Worm (Caenorhabditis elegans) whole organism, L2 larva: ENCODE data around the gene srw-135.

Source experiments
- F13H6.1 ChIP-seq: sonication (generic microtip); optimal IDR thresholded peaks from 2 replicates; lab custom pipeline; 2016; ENCODE audit warnings: missing genetic modification characterization, missing compliant biosample characterization
- R02D3.7 ChIP-seq: fragments of 150-350 bp; optimal IDR thresholded peaks from 2 replicates; lab custom pipeline; 2014; ENCODE audit warnings: missing biosample characterization, missing genetic modification characterization
- Y55F3AM.14 ChIP-seq: fragments of 200-800 bp; sonication (Bioruptor generic); optimal IDR thresholded peaks from 2 replicates; lab custom pipeline; 2018; ENCODE audit warnings: mild to moderate bottlenecking, missing genetic modification characterization, missing compliant biosample characterization
- ZK546.5 ChIP-seq: sonication (generic microtip); optimal IDR thresholded peaks from 2 replicates; lab custom pipeline; 2017; ENCODE audit warnings: missing biosample characterization, missing genetic modification characterization
- alr-1 ChIP-seq: fragments of 150-350 bp; optimal IDR thresholded peaks from 2 replicates; lab custom pipeline; 2014; ENCODE audit warnings: missing biosample characterization, missing genetic modification characterization
- aly-2 ChIP-seq: fragments of 150-350 bp; optimal IDR thresholded peaks from 2 replicates; lab custom pipeline; 2014; ENCODE audit warnings: missing biosample characterization, missing genetic modification characterization
- ama-1 ChIP-seq: fragments of 150-350 bp; optimal IDR thresholded peaks from 2 replicates; lab custom pipeline; 2018; ENCODE audit warnings: inconsistent platforms
- blmp-1 ChIP-seq: sonication (generic microtip); optimal IDR thresholded peaks from 2 replicates; lab custom pipeline; 2017; ENCODE audit warnings: missing genetic modification characterization, mild to moderate bottlenecking, missing compliant biosample characterization, antibody characterized with exemption, moderate library complexity; ENCODE audit not compliant: insufficient read depth
- ceh-16 ChIP-seq: fragments of 150-350 bp; optimal IDR thresholded peaks from 2 replicates; lab custom pipeline; 2014; ENCODE audit warnings: missing biosample characterization, missing genetic modification characterization
- ceh-82 ChIP-seq: fragments of 150-350 bp; optimal IDR thresholded peaks from 2 replicates; lab custom pipeline; 2014; ENCODE audit warnings: missing biosample characterization, missing genetic modification characterization
- crh-2 ChIP-seq: sonication (generic microtip); optimal IDR thresholded peaks from 2 replicates; lab custom pipeline; 2017; ENCODE audit warnings: missing biosample characterization, missing genetic modification characterization
- dmd-4 ChIP-seq: sonication (generic microtip); optimal IDR thresholded peaks from 2 replicates; lab custom pipeline; 2017; ENCODE audit warnings: missing biosample characterization, missing genetic modification characterization
- egl-27 ChIP-seq: sonication (generic microtip); optimal IDR thresholded peaks from 3 replicates; lab custom pipeline; 2017; ENCODE audit warnings: missing biosample characterization, missing genetic modification reagents, missing genetic modification characterization
- elt-1 ChIP-seq: fragments of 150-350 bp; optimal IDR thresholded peaks from 2 replicates; lab custom pipeline; 2014; ENCODE audit warnings: missing biosample characterization, missing genetic modification characterization
- elt-3 ChIP-seq: sonication (generic microtip); optimal IDR thresholded peaks from 2 replicates; lab custom pipeline; 2017; ENCODE audit warnings: missing biosample characterization, missing genetic modification characterization
- lin-11 ChIP-seq: fragments of 150-350 bp; sonication (generic microtip); optimal IDR thresholded peaks from 2 replicates; lab custom pipeline; 2014; ENCODE audit warnings: missing biosample characterization, missing genetic modification characterization, inconsistent platforms, mixed read lengths
- lin-13 ChIP-seq: fragments of 150-350 bp; optimal IDR thresholded peaks from 2 replicates; lab custom pipeline; 2014; ENCODE audit warnings: missing biosample characterization, missing genetic modification reagents, missing genetic modification characterization
- lin-39 ChIP-seq: fragments of 150-350 bp; optimal IDR thresholded peaks from 2 replicates; lab custom pipeline; 2014; ENCODE audit warnings: missing biosample characterization, missing genetic modification reagents, missing genetic modification characterization
- lsy-2 ChIP-seq, 2 experiments: fragments of 150-350 bp in 1 of 2; sonication (generic microtip) in 1 of 2; optimal IDR thresholded peaks; 2 replicates each; lab custom pipeline; 2014 to 2017; ENCODE audit warnings: missing biosample characterization in 2 of 2, missing genetic modification characterization in 2 of 2
- mab-5 ChIP-seq: fragments of 150-350 bp; optimal IDR thresholded peaks from 2 replicates; lab custom pipeline; 2014; ENCODE audit warnings: missing biosample characterization, missing genetic modification characterization
- mbf-1 ChIP-seq: sonication (generic microtip); optimal IDR thresholded peaks from 2 replicates; lab custom pipeline; 2017; ENCODE audit warnings: missing biosample characterization, missing genetic modification characterization
- nhr-10 ChIP-seq: sonication (generic microtip); optimal IDR thresholded peaks from 2 replicates; lab custom pipeline; 2017; ENCODE audit warnings: missing biosample characterization, missing genetic modification characterization
- nhr-11 ChIP-seq: fragments of 150-350 bp; optimal IDR thresholded peaks from 2 replicates; lab custom pipeline; 2014; ENCODE audit warnings: missing biosample characterization, missing genetic modification characterization
- nhr-12 ChIP-seq: fragments of 150-350 bp; optimal IDR thresholded peaks from 2 replicates; lab custom pipeline; 2014; ENCODE audit warnings: missing biosample characterization, missing genetic modification characterization
- nhr-129 ChIP-seq: fragments of 150-350 bp; optimal IDR thresholded peaks from 2 replicates; lab custom pipeline; 2014; ENCODE audit warnings: missing biosample characterization, missing genetic modification characterization
- nhr-21 ChIP-seq: fragments of 150-350 bp; optimal IDR thresholded peaks from 2 replicates; lab custom pipeline; 2014; ENCODE audit warnings: missing biosample characterization, missing genetic modification characterization
- nhr-23 ChIP-seq: fragments of 150-350 bp; optimal IDR thresholded peaks from 2 replicates; lab custom pipeline; 2014; ENCODE audit warnings: missing biosample characterization, missing genetic modification reagents, missing genetic modification characterization
- nhr-25 ChIP-seq: fragments of 150-350 bp; sonication (generic microtip); optimal IDR thresholded peaks from 3 replicates; lab custom pipeline; 2014; ENCODE audit warnings: missing biosample characterization, missing genetic modification characterization
- nhr-6 ChIP-seq: fragments of 150-350 bp; optimal IDR thresholded peaks from 2 replicates; lab custom pipeline; 2014; ENCODE audit warnings: missing biosample characterization, missing genetic modification characterization
- nhr-77 ChIP-seq: fragments of 150-350 bp; optimal IDR thresholded peaks from 2 replicates; lab custom pipeline; 2014; ENCODE audit warnings: missing biosample characterization, missing genetic modification characterization
- peb-1 ChIP-seq: fragments of 150-350 bp; optimal IDR thresholded peaks from 2 replicates; lab custom pipeline; 2014; ENCODE audit warnings: missing biosample characterization, missing genetic modification characterization
- skn-1 ChIP-seq: sonication (generic microtip); optimal IDR thresholded peaks from 2 replicates; lab custom pipeline; 2017; ENCODE audit warnings: missing biosample characterization, missing genetic modification characterization
- sma-3 ChIP-seq: sonication (generic microtip); optimal IDR thresholded peaks from 2 replicates; lab custom pipeline; 2016; ENCODE audit warnings: missing genetic modification reagents, missing genetic modification characterization, missing compliant biosample characterization
- sma-9 ChIP-seq, 2 experiments: fragments of 150-350 bp in 1 of 2; sonication (generic microtip) in 1 of 2; optimal IDR thresholded peaks; 2 replicates each; lab custom pipeline; 2014 to 2016; ENCODE audit warnings: missing genetic modification characterization in 2 of 2, mild to moderate bottlenecking in 1 of 2, missing biosample characterization in 1 of 2, missing compliant biosample characterization in 1 of 2, missing genetic modification reagents in 1 of 2, moderate library complexity in 1 of 2
- snpc-4 ChIP-seq: fragments of 150-350 bp; optimal IDR thresholded peaks from 2 replicates; lab custom pipeline; 2014; ENCODE audit warnings: missing biosample characterization, missing genetic modification characterization
- unc-39 ChIP-seq: fragments of 150-350 bp; optimal IDR thresholded peaks from 2 replicates; lab custom pipeline; 2014; ENCODE audit warnings: missing biosample characterization, missing genetic modification characterization
- unc-55 ChIP-seq: fragments of 150-350 bp; sonication (generic microtip); optimal IDR thresholded peaks from 3 replicates; lab custom pipeline; 2014; ENCODE audit warnings: missing biosample characterization, missing genetic modification reagents, missing genetic modification characterization
- ztf-1 ChIP-seq: fragments of 200-800 bp; sonication (Bioruptor generic); conservative IDR thresholded peaks from 2 replicates; pipeline ENCODE4 v1.3.6; 2022; ENCODE audit warnings: missing genetic modification characterization, missing compliant biosample characterization
- ztf-4 ChIP-seq: fragments of 150-350 bp; optimal IDR thresholded peaks from 2 replicates; lab custom pipeline; 2014; ENCODE audit warnings: missing biosample characterization, missing genetic modification characterization

The srw-135 gene

DNA sequence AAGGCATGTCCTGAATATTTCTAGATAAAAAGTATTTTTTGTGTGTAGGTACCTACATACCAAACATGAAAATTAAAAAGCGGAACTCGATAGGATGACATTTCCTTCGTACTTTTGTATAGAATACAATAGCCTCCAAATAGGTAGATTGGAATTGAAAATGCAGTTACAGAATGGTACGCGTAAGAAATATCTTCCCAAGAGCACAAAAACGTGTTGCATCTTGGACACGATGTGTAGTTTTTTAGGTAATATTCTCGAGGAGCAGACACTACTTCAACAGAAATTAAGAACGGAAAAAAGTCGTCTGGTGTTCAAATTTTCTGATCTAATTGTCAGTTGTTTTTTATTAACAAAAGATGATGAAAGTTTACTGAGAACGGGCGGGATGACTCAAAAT is 23.9 kb downstream of the srw-135 start, which contains the start of gene srh-85:
Gene srh-85 (minus strand): TSS at position 101 of the 400 bp plus-strand sequence.
- TF ChIP-seq aly-2 (tag; lab: Kevin White, UChicago) (no peak), alr-1 (tag; lab: Kevin White, UChicago) (no peak), sma-3 (GFP tag; lab: Kevin White, UChicago) (no peak), nhr-21 (tag; lab: Kevin White, UChicago) (no peak), ceh-82 (tag; lab: Kevin White, UChicago) (no peak), lin-11 (tag; lab: Kevin White, UChicago) (no peak)
- TF ChIP-seq, all 48 proteins: peak for 0

DNA sequence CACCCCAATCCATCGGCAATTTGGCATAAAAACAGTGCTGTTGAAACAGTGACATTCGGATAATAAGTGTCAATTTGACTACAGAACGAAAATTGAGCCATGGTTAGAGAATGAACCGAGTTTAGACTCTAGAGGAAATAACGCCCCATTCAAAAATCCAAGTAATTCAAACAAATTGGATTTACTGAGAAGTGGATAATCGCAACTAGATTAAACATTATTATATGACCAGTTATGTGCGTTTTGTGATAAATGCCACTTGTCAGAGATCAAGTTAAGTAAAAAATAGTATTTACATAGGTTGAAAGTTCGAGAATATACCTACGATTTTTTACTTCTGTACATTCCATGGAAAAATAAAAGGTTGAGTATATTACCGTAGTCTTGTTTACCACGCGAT is 26.0 kb downstream of the srw-135 start, which contains the start of gene srw-139:
Gene srw-139 (minus strand): TSS at position 101 of the 400 bp plus-strand sequence.
- no peak for TF ChIP-seq nhr-25
- no peak for TF ChIP-seq sma-9 (GFP tag; optimal IDR thresholded peaks at IDR 0.05; lab: Kevin White, UChicago)
- no peak for TF ChIP-seq sma-9 (tag; optimal IDR thresholded peaks at IDR 0.05; lab: Kevin White, UChicago)
- TF ChIP-seq ztf-1 (GFP tag; lab: Robert Waterston, UW), result no peak
- no peak for TF ChIP-seq Y55F3AM.14 (GFP tag; lab: Kevin White, UChicago)
- TF ChIP-seq F13H6.1 (tag; lab: Kevin White, UChicago), result no peak
- TF ChIP-seq nhr-10 (tag; lab: Kevin White, UChicago), result no peak
- TF ChIP-seq ZK546.5 (tag; lab: Kevin White, UChicago), result no peak
- no peak for TF ChIP-seq unc-39 (tag; lab: Kevin White, UChicago)
- no peak for TF ChIP-seq aly-2 (tag; lab: Kevin White, UChicago)
- no peak for TF ChIP-seq lsy-2 (tag; optimal IDR thresholded peaks at IDR 0.05; lab: Kevin White, UChicago)
- no peak for TF ChIP-seq egl-27 (tag; lab: Kevin White, UChicago)
- TF ChIP-seq mab-5 (tag; lab: Kevin White, UChicago), result no peak
- no peak for TF ChIP-seq ama-1 (lab: Kevin White, UChicago)
- no peak for TF ChIP-seq mbf-1 (tag; lab: Kevin White, UChicago)
- no peak for TF ChIP-seq lin-13
- no peak for TF ChIP-seq nhr-129 (tag; lab: Kevin White, UChicago)
- TF ChIP-seq sma-3 (GFP tag; lab: Kevin White, UChicago), result no peak
- no peak for TF ChIP-seq alr-1 (tag; lab: Kevin White, UChicago)
- TF ChIP-seq ceh-82 (tag; lab: Kevin White, UChicago), result no peak
- TF ChIP-seq lin-39 (tag; lab: Kevin White, UChicago), result no peak

DNA sequence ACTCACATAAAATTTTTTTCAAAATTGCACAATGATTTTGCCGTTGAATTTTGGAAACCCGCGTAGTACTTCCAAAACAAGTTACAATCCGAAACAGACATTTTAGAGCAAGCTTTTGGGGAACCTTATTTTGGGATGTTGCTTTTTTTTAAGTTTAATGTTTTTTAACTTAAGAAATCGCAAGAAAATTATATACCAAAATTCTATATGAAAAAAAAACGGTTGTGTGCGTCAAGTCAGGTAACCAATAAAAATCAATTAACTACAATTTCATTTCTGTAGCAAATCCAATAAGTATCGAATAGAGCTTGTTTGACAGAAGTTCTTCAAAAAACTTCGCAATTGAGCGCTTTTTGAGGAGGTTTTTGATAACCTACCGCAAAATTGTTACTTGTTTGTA is 27.9 kb downstream of the srw-135 start, which contains the start of gene srw-117:
Gene srw-117 (minus strand): TSS at position 101 of the 400 bp plus-strand sequence.
- TF ChIP-seq ZK546.5 (tag; lab: Kevin White, UChicago) (no peak), skn-1 (tag; lab: Kevin White, UChicago) (no peak), nhr-6 (no peak), ztf-4 (tag; lab: Kevin White, UChicago) (no peak), lin-11 (tag; lab: Kevin White, UChicago) (no peak)

DNA sequence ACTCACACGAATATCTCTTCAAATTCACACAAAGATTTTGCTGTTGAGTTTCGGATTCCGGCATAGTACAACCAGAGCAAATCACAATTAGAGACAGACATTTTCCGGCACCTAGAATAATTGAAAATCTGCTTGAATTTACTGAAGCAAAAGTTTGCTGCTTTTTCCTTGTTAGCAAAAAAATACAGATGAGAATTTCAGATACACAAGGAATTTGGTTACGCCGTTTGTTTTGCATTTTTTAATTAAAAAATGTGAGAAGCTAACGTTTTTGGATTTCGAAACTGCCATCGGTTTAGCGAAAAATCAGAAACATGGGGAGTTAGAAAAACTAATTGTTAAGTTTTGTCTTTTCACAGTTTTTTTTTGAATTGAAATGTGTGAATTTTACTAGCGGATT is 31.3 kb downstream of the srw-135 start, which contains the start of gene srw-118:
Gene srw-118 (minus strand): TSS at position 101 of the 400 bp plus-strand sequence.
- TF ChIP-seq nhr-12 (tag; lab: Kevin White, UChicago), result no peak
- TF ChIP-seq elt-1 (tag; lab: Kevin White, UChicago), result no peak
- no peak for TF ChIP-seq ztf-4 (tag; lab: Kevin White, UChicago)
- no peak for TF ChIP-seq lin-11 (tag; lab: Kevin White, UChicago)
- TF ChIP-seq ama-1 (lab: Kevin White, UChicago), result no peak
- TF ChIP-seq lin-13, result no peak
- TF ChIP-seq elt-3 (tag; lab: Kevin White, UChicago), result no peak
- TF ChIP-seq Y55F3AM.14 (GFP tag; lab: Kevin White, UChicago), result no peak
- no peak for TF ChIP-seq blmp-1 (tag; lab: Kevin White, UChicago)
- TF ChIP-seq unc-55 (GFP tag; lab: Kevin White, UChicago), result no peak

DNA sequence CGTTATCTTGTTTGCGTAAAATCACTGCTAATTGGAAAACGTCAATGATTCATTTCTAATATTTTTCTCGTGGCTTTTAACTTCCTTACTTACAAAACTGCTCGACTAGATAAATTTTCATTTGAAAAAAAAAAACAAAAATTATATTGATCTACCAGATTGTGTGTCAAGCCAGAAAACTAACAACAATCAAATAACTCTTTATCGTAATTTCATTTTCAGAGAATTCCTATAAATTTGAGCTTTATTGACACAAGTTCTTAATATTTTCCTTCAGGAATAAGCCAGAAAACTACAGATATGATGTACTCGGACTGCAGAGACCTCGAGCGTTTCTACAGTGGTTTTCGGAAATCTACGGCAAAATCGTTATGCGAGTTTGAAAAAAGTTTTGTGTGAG is 35.0 kb downstream of the srw-135 start, which contains the start of gene srw-124:
Gene srw-124 (plus strand): TSS at position 301 of the 400 bp plus-strand sequence.
- TF ChIP-seq R02D3.7 (tag; lab: Kevin White, UChicago), result no peak
- no peak for TF ChIP-seq crh-2
- TF ChIP-seq lin-11 (tag; lab: Kevin White, UChicago), result no peak
- TF ChIP-seq aly-2 (tag; lab: Kevin White, UChicago), result no peak
- TF ChIP-seq blmp-1 (tag; lab: Kevin White, UChicago), result no peak
- no peak for TF ChIP-seq mbf-1 (tag; lab: Kevin White, UChicago)
- no peak for TF ChIP-seq nhr-77 (tag; lab: Kevin White, UChicago)
- TF ChIP-seq dmd-4 (tag; lab: Kevin White, UChicago), result no peak
- TF ChIP-seq nhr-6, result no peak
- TF ChIP-seq ztf-4 (tag; lab: Kevin White, UChicago), result no peak
- TF ChIP-seq ceh-16 (tag; lab: Kevin White, UChicago), result no peak
- TF ChIP-seq elt-3 (tag; lab: Kevin White, UChicago), result no peak
- TF ChIP-seq ZK546.5 (tag; lab: Kevin White, UChicago), result no peak
- TF ChIP-seq egl-27 (tag; lab: Kevin White, UChicago), result no peak
- TF ChIP-seq nhr-23 (tag; lab: Kevin White, UChicago), result no peak
- TF ChIP-seq snpc-4 (tag; lab: Kevin White, UChicago), result no peak
- no peak for TF ChIP-seq nhr-21 (tag; lab: Kevin White, UChicago)
- TF ChIP-seq ztf-1 (GFP tag; lab: Robert Waterston, UW), result no peak
- TF ChIP-seq peb-1 (tag; lab: Kevin White, UChicago), result no peak
- no peak for TF ChIP-seq nhr-11
